Worm (Caenorhabditis elegans): Measurements from ENCODE around the gene tsfm-1.

DNA sequence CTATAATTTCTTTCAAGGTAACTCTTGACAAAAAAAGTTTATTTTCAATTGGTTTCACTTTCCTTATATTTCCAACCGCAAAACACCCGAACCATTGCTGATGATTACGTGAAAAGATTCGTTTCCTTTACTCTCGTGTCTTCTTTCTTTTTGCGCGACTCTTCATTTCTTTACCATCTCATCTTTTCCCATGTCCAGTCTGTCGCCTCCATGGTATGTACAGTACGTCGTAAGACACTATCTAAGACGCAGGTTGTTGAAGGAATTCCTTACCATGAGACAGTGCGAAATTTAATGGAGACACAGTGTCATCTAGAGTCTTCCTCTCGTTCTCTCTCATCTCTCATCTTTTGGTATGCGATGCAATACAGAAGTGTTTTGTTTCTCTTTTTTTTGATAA lies 28.8 kb upstream of the tsfm-1 start:
- TF ChIP-seq sea-1 (GFP tag; conservative IDR thresholded peaks at IDR 0.05), result no peak
- TF ChIP-seq scrt-1 (GFP tag; IDR thresholded peaks at IDR 0.05), result no peak
- TF ChIP-seq hnd-1 (tag; optimal IDR thresholded peaks at IDR 0.05), result no peak
- TF ChIP-seq ama-1 (optimal IDR thresholded peaks at IDR 0.05), result no peak
- no peak for TF ChIP-seq flt-1 (GFP tag; IDR thresholded peaks at IDR 0.05)
- TF ChIP-seq hmg-4 (GFP tag; optimal IDR thresholded peaks at IDR 0.05), result no peak
- no peak for TF ChIP-seq aly-1 (tag; optimal IDR thresholded peaks at IDR 0.05)
- no peak for TF ChIP-seq hmbx-1 (tag; optimal IDR thresholded peaks at IDR 0.05)
- TF ChIP-seq ets-7 (tag; optimal IDR thresholded peaks at IDR 0.05), result no peak
- no peak for TF ChIP-seq ceh-36 (tag; optimal IDR thresholded peaks at IDR 0.05)

Data from whole organism, early embryonic.